Fruit fly (Drosophila melanogaster) whole organism: ENCODE data around the gene side-III.

ENCODE experiments used
- Dll ChIP-seq: fragments of >200 bp; optimal IDR thresholded peaks from 2 replicates; lab custom pipeline; 2017
- EcR ChIP-seq, 2 experiments: fragments of >200 bp; optimal IDR thresholded peaks; 2 replicates each; lab custom pipeline; 2017; ENCODE audit warnings: missing biosample characterization in 2 of 2, missing genetic modification characterization in 2 of 2, missing genetic modification reagents in 2 of 2
- pan ChIP-seq: fragments of >200 bp; optimal IDR thresholded peaks from 2 replicates; lab custom pipeline; 2017
- psq ChIP-seq: fragments of >200 bp; optimal IDR thresholded peaks from 2 replicates; lab custom pipeline; 2017
- usp ChIP-seq: fragments of >200 bp; optimal IDR thresholded peaks from 2 replicates; lab custom pipeline; 2017; ENCODE audit warnings: missing biosample characterization, missing genetic modification characterization, mixed read lengths

dm6 chr3R:5995381-5995780 is 36.0 kb upstream of the side-III start:
- TF ChIP-seq pan (lab: Kevin White, UChicago) (no peak), EcR (GFP tag; optimal IDR thresholded peaks at IDR 0.05; lab: Kevin White, UChicago) (no peak), psq (no peak), Dll (lab: Kevin White, UChicago) (no peak), usp (GFP tag; lab: Kevin White, UChicago) (no peak)
